Fruit fly (Drosophila melanogaster) whole organism, prepupa: ENCODE measurements around the gene Sodq.
A peak's percentile ranks its signal among the peaks of the same experiment; 100 is the strongest.

ENCODE experiments used
- Blimp-1 ChIP-seq: fragments of 200-800 bp; sonication (Bioruptor generic); optimal IDR thresholded peaks from 3 replicates; lab custom pipeline; 2017; ENCODE audit warnings: missing biosample characterization, missing genetic modification characterization, mild to moderate bottlenecking, moderate library complexity, missing genetic modification reagents
- CG10631 ChIP-seq: fragments of 200-800 bp; sonication (Bioruptor generic); optimal IDR thresholded peaks from 2 replicates; lab custom pipeline; 2016; ENCODE audit warnings: missing biosample characterization, missing genetic modification characterization
- CG11294 ChIP-seq: fragments of 200-800 bp; sonication (Bioruptor generic); IDR thresholded peaks from 2 replicates; pipeline ENCODE4 v1.3.6; 2022; ENCODE audit warnings: missing biosample characterization, missing genetic modification characterization
- CG11762 ChIP-seq: fragments of 200-800 bp; sonication (Bioruptor generic); optimal IDR thresholded peaks from 3 replicates; lab custom pipeline; 2016; ENCODE audit warnings: missing biosample characterization, missing genetic modification characterization; ENCODE audit not compliant: insufficient read depth
- CG11902 ChIP-seq: fragments of 200-800 bp; sonication (Bioruptor generic); optimal IDR thresholded peaks from 3 replicates; lab custom pipeline; 2016; ENCODE audit warnings: missing biosample characterization, missing genetic modification characterization
- CG15336 ChIP-seq: fragments of 200-800 bp; sonication (Bioruptor generic); IDR thresholded peaks from 2 replicates; pipeline ENCODE4 v1.3.6; 2022; ENCODE audit warnings: missing biosample characterization, missing genetic modification characterization
- CG1621 ChIP-seq: fragments of 200-800 bp; sonication (Bioruptor generic); optimal IDR thresholded peaks from 3 replicates; lab custom pipeline; 2018; ENCODE audit warnings: missing biosample characterization, mild to moderate bottlenecking, missing genetic modification characterization
- CG16779 ChIP-seq: fragments of 200-800 bp; sonication (Bioruptor generic); optimal IDR thresholded peaks from 3 replicates; lab custom pipeline; 2017; ENCODE audit warnings: missing biosample characterization, mild to moderate bottlenecking, missing genetic modification characterization
- CG3032 ChIP-seq: fragments of 200-800 bp; optimal IDR thresholded peaks from 2 replicates; lab custom pipeline; 2019; ENCODE audit warnings: missing biosample characterization, mild to moderate bottlenecking, missing genetic modification characterization, moderate library complexity
- CG31627 ChIP-seq: fragments of 200-800 bp; sonication (Bioruptor generic); optimal IDR thresholded peaks from 3 replicates; lab custom pipeline; 2016; ENCODE audit warnings: missing biosample characterization, missing genetic modification characterization
- CG32006 ChIP-seq: fragments of 200-800 bp; sonication (Bioruptor generic); optimal IDR thresholded peaks from 3 replicates; lab custom pipeline; 2017; ENCODE audit warnings: missing biosample characterization, mild to moderate bottlenecking, missing genetic modification characterization
- CG34406 ChIP-seq: fragments of 200-800 bp; sonication (Bioruptor generic); optimal IDR thresholded peaks from 3 replicates; lab custom pipeline; 2016; ENCODE audit warnings: missing biosample characterization, missing genetic modification characterization
- CG3919 ChIP-seq: fragments of 200-800 bp; sonication (Bioruptor generic); optimal IDR thresholded peaks from 3 replicates; lab custom pipeline; 2016; ENCODE audit warnings: missing biosample characterization, missing genetic modification characterization
- CG6163 ChIP-seq: fragments of 200-800 bp; sonication (Bioruptor generic); IDR thresholded peaks from 3 replicates; pipeline ENCODE4 v1.3.6; 2022; ENCODE audit warnings: missing biosample characterization, missing genetic modification characterization
- CG6276 ChIP-seq: fragments of 200-800 bp; sonication (Bioruptor generic); optimal IDR thresholded peaks from 2 replicates; lab custom pipeline; 2017; ENCODE audit warnings: missing biosample characterization, mild to moderate bottlenecking, missing genetic modification characterization
- CG6792 ChIP-seq: fragments of 200-800 bp; sonication (Bioruptor generic); optimal IDR thresholded peaks from 3 replicates; lab custom pipeline; 2016; ENCODE audit warnings: missing biosample characterization, missing genetic modification characterization
- CG6808 ChIP-seq: fragments of 200-800 bp; sonication (Bioruptor generic); optimal IDR thresholded peaks from 3 replicates; lab custom pipeline; 2017; ENCODE audit warnings: missing biosample characterization, missing genetic modification characterization, mild to moderate bottlenecking, moderate library complexity, missing genetic modification reagents
- CG6854 ChIP-seq: fragments of 200-800 bp; sonication (Bioruptor generic); optimal IDR thresholded peaks from 2 replicates; lab custom pipeline; 2017; ENCODE audit warnings: missing biosample characterization, mild to moderate bottlenecking, missing genetic modification characterization
- CG7368 ChIP-seq: fragments of 200-800 bp; sonication (Bioruptor generic); optimal IDR thresholded peaks from 3 replicates; lab custom pipeline; 2016; ENCODE audit warnings: missing biosample characterization, missing genetic modification characterization
- CG8119 ChIP-seq: fragments of 200-800 bp; sonication (Bioruptor generic); IDR thresholded peaks from 3 replicates; pipeline ENCODE4 v1.3.6; 2022; ENCODE audit warnings: missing biosample characterization, missing genetic modification characterization
- CG8319 ChIP-seq: fragments of 200-800 bp; sonication (Bioruptor generic); optimal IDR thresholded peaks from 3 replicates; lab custom pipeline; 2016; ENCODE audit warnings: missing biosample characterization, missing genetic modification characterization
- CG9139 ChIP-seq: fragments of 200-800 bp; sonication (Bioruptor generic); optimal IDR thresholded peaks from 3 replicates; lab custom pipeline; 2017; ENCODE audit warnings: missing biosample characterization, mild to moderate bottlenecking, missing genetic modification characterization
- Eip75B ChIP-seq: fragments of 200-800 bp; sonication (Bioruptor generic); optimal IDR thresholded peaks from 3 replicates; lab custom pipeline; 2016; ENCODE audit warnings: missing biosample characterization, missing genetic modification characterization
- Ets21C ChIP-seq: fragments of 200-800 bp; sonication (Bioruptor generic); optimal IDR thresholded peaks from 3 replicates; lab custom pipeline; 2016; ENCODE audit warnings: missing biosample characterization, missing genetic modification characterization
- Ets96B ChIP-seq: fragments of 200-800 bp; optimal IDR thresholded peaks from 2 replicates; lab custom pipeline; 2019; ENCODE audit warnings: missing biosample characterization, mild to moderate bottlenecking, missing genetic modification characterization, moderate library complexity
- Hr38 ChIP-seq: sonication (Bioruptor generic); optimal IDR thresholded peaks from 2 replicates; lab custom pipeline; 2016; ENCODE audit warnings: missing biosample characterization, missing genetic modification characterization
- Hr39 ChIP-seq: fragments of 200-800 bp; sonication (Bioruptor generic); optimal IDR thresholded peaks from 2 replicates; lab custom pipeline; 2016; ENCODE audit warnings: missing biosample characterization, missing genetic modification characterization
- Lpt ChIP-seq: fragments of 200-800 bp; sonication (Bioruptor generic); optimal IDR thresholded peaks from 3 replicates; lab custom pipeline; 2016; ENCODE audit warnings: missing biosample characterization, missing genetic modification characterization
- Met ChIP-seq: fragments of 200-800 bp; sonication (Bioruptor generic); optimal IDR thresholded peaks from 3 replicates; lab custom pipeline; 2016; ENCODE audit warnings: missing biosample characterization, missing genetic modification characterization
- OdsH ChIP-seq: fragments of 200-800 bp; sonication (Bioruptor generic); optimal IDR thresholded peaks from 3 replicates; lab custom pipeline; 2016; ENCODE audit warnings: missing biosample characterization, missing genetic modification characterization
- Smox ChIP-seq: fragments of 200-800 bp; sonication (Bioruptor generic); optimal IDR thresholded peaks from 3 replicates; lab custom pipeline; 2016; ENCODE audit warnings: missing biosample characterization, missing genetic modification characterization
- Sox102F ChIP-seq: fragments of 200-800 bp; sonication (Bioruptor generic); optimal IDR thresholded peaks from 2 replicates; lab custom pipeline; 2016; ENCODE audit warnings: missing biosample characterization, mild to moderate bottlenecking, missing genetic modification characterization
- Sox14 ChIP-seq: fragments of 200-800 bp; sonication (Bioruptor generic); optimal IDR thresholded peaks from 3 replicates; lab custom pipeline; 2016; ENCODE audit warnings: missing biosample characterization, missing genetic modification characterization
- Sox15 ChIP-seq: fragments of 200-800 bp; sonication (Bioruptor generic); optimal IDR thresholded peaks from 3 replicates; lab custom pipeline; 2016; ENCODE audit warnings: missing biosample characterization, missing genetic modification characterization
- achi ChIP-seq: fragments of 200-800 bp; sonication (Bioruptor generic); optimal IDR thresholded peaks from 3 replicates; lab custom pipeline; 2016; ENCODE audit warnings: missing biosample characterization, missing genetic modification characterization
- acj6 ChIP-seq: fragments of 200-800 bp; sonication (Bioruptor generic); optimal IDR thresholded peaks from 3 replicates; lab custom pipeline; 2016; ENCODE audit warnings: missing biosample characterization, missing genetic modification characterization
- cyc ChIP-seq: fragments of 200-800 bp; sonication (Bioruptor generic); optimal IDR thresholded peaks from 3 replicates; lab custom pipeline; 2016; ENCODE audit warnings: missing biosample characterization, missing genetic modification characterization
- dac ChIP-seq: fragments of 200-800 bp; sonication (Bioruptor generic); optimal IDR thresholded peaks from 2 replicates; lab custom pipeline; 2017; ENCODE audit warnings: missing biosample characterization, mild to moderate bottlenecking, missing genetic modification characterization
- dsx ChIP-seq: fragments of 200-800 bp; optimal IDR thresholded peaks from 3 replicates; lab custom pipeline; 2019; ENCODE audit warnings: missing biosample characterization, mild to moderate bottlenecking, missing genetic modification characterization, moderate library complexity; ENCODE audit not compliant: poor library complexity, severe bottlenecking
- eg ChIP-seq: fragments of 200-800 bp; sonication (Bioruptor generic); IDR thresholded peaks from 3 replicates; pipeline ENCODE4 v1.3.6; 2022; ENCODE audit warnings: missing biosample characterization, missing genetic modification characterization
- fd59A ChIP-seq: fragments of 200-800 bp; sonication (Bioruptor generic); optimal IDR thresholded peaks from 2 replicates; lab custom pipeline; 2017; ENCODE audit warnings: missing biosample characterization, mild to moderate bottlenecking, missing genetic modification characterization, missing genetic modification reagents
- fd85E ChIP-seq: fragments of 200-800 bp; sonication (Bioruptor generic); optimal IDR thresholded peaks from 3 replicates; lab custom pipeline; 2016; ENCODE audit warnings: missing biosample characterization, missing genetic modification characterization
- fkh ChIP-seq: fragments of 200-800 bp; sonication (Bioruptor generic); optimal IDR thresholded peaks from 3 replicates; lab custom pipeline; 2017; ENCODE audit warnings: missing biosample characterization, mild to moderate bottlenecking, missing genetic modification characterization, moderate library complexity
- lz ChIP-seq: fragments of 200-800 bp; sonication (Bioruptor generic); optimal IDR thresholded peaks from 3 replicates; lab custom pipeline; 2016; ENCODE audit warnings: missing biosample characterization, missing genetic modification characterization
- net ChIP-seq: fragments of 200-800 bp; sonication (Bioruptor generic); optimal IDR thresholded peaks from 3 replicates; lab custom pipeline; 2016; ENCODE audit warnings: missing biosample characterization, missing genetic modification characterization
- pdm3 ChIP-seq: fragments of 200-800 bp; sonication (Bioruptor generic); optimal IDR thresholded peaks from 3 replicates; lab custom pipeline; 2016; ENCODE audit warnings: missing biosample characterization, missing genetic modification characterization
- spab ChIP-seq: fragments of 200-800 bp; sonication (Bioruptor generic); optimal IDR thresholded peaks from 2 replicates; lab custom pipeline; 2017; ENCODE audit warnings: missing biosample characterization, mild to moderate bottlenecking, missing genetic modification characterization, missing genetic modification reagents
- ss ChIP-seq, 2 experiments: fragments of 200-800 bp; sonication (Bioruptor generic); optimal IDR thresholded peaks; 2 replicates in 1 of 2; 3 replicates in 1 of 2; lab custom pipeline; 2017 to 2018; ENCODE audit warnings: mild to moderate bottlenecking in 2 of 2, missing biosample characterization in 2 of 2, missing genetic modification characterization in 2 of 2, moderate library complexity in 1 of 2
- topi ChIP-seq: fragments of 200-800 bp; sonication (Bioruptor generic); optimal IDR thresholded peaks from 3 replicates; lab custom pipeline; 2016; ENCODE audit warnings: missing biosample characterization, missing genetic modification characterization
- vri ChIP-seq: fragments of 200-800 bp; sonication (Bioruptor generic); optimal IDR thresholded peaks from 3 replicates; lab custom pipeline; 2016; ENCODE audit warnings: missing biosample characterization, mild to moderate bottlenecking, missing genetic modification characterization

Gene Sodq

dm6 chr3R:25883877-25884276 is 11.7 kb upstream of the Sodq start:
- TF ChIP-seq CG31627 (GFP tag; lab: Kevin White, UChicago): no peak
- TF ChIP-seq spab (GFP tag; lab: Kevin White, UChicago): no peak
- TF ChIP-seq fkh (GFP tag; lab: Kevin White, UChicago): peak; percentile 6

- TF ChIP-seq dac (GFP tag; lab: Kevin White, UChicago) (no peak), OdsH (GFP tag; lab: Kevin White, UChicago) (peak; percentile 34), CG34406 (GFP tag; lab: Kevin White, UChicago) (no peak), CG6163 (peak; percentile 7; the same call in 1 of the 3 replicates), Ets96B (peak; percentile 31), fd59A (GFP tag; lab: Kevin White, UChicago) (no peak), topi (peak; percentile 44), CG10631 (GFP tag; lab: Kevin White, UChicago) (no peak), acj6 (GFP tag; lab: Kevin White, UChicago) (peak; percentile 30), Hr39 (GFP tag; lab: Kevin White, UChicago) (no peak), Sox102F (GFP tag; lab: Kevin White, UChicago) (no peak), CG15336 (peak; percentile 82), pdm3 (no peak), Blimp-1 (GFP tag; lab: Kevin White, UChicago) (no peak), ss (GFP tag; optimal IDR thresholded peaks at IDR 0.05; lab: Kevin White, UChicago) (no peak), Eip75B (GFP tag; lab: Kevin White, UChicago) (peak; percentile 11), CG6808 (GFP tag; lab: Kevin White, UChicago) (no peak), cyc (GFP tag; lab: Kevin White, UChicago) (peak; percentile 31), Hr38 (no peak), CG7368 (GFP tag; lab: Kevin White, UChicago) (no peak), Met (peak; percentile 55), Smox (GFP tag; lab: Kevin White, UChicago) (peak; percentile 39), CG3919 (no peak), dsx (GFP tag; lab: Kevin White, UChicago) (no peak), eg (GFP tag; lab: Robert Waterston, UW) (peak; percentile 77), CG32006 (GFP tag; lab: Kevin White, UChicago) (peak; percentile 72), CG31627 (GFP tag; lab: Kevin White, UChicago) (no peak), CG11902 (GFP tag; lab: Kevin White, UChicago) (no peak), CG6854 (GFP tag; lab: Kevin White, UChicago) (no peak), CG9139 (no peak), fd85E (no peak), CG1621 (no peak), CG11762 (GFP tag; lab: Kevin White, UChicago) (peak; percentile 25), achi (GFP tag; lab: Kevin White, UChicago) (peak; percentile 54), Ets21C (GFP tag; lab: Kevin White, UChicago) (no peak), lz (peak; percentile 25), CG6276 (GFP tag; lab: Kevin White, UChicago) (peak; percentile 66), CG11294 (GFP tag; lab: Robert Waterston, UW) (no peak), CG8319 (no peak), CG6792 (GFP tag; lab: Kevin White, UChicago) (peak; percentile 21), vri (GFP tag; lab: Kevin White, UChicago) (no peak), CG16779 (tag; lab: Kevin White, UChicago) (no peak), CG8119 (GFP tag; lab: Robert Waterston, UW) (peak; percentile 79), CG3032 (tag; lab: Kevin White, UChicago) (peak; percentile 26), Sox14 (GFP tag; lab: Kevin White, UChicago) (peak; percentile 17), net (GFP tag; lab: Kevin White, UChicago) (peak; percentile 56), Lpt (no peak), spab (GFP tag; lab: Kevin White, UChicago) (no peak), Sox15 (no peak)
Measured at dm6 chr3R:25884301-25884700, 11.3 kb upstream of the Sodq start.
